Fruit fly (Drosophila melanogaster) whole organism, embryonic: Measurements from ENCODE around the gene AP-1sigma.

Experiments used
- Atf6 ChIP-seq: fragments of 200-800 bp; sonication (Bioruptor generic); IDR thresholded peaks from 2 replicates; pipeline ENCODE4 v1.3.6; 2022; ENCODE audit warnings: missing biosample characterization, missing genetic modification characterization
- B-H2 ChIP-seq: fragments of 200-800 bp; sonication (Bioruptor generic); optimal IDR thresholded peaks from 2 replicates; lab custom pipeline; 2018; ENCODE audit warnings: missing biosample characterization, mild to moderate bottlenecking, missing genetic modification characterization
- CG10321 ChIP-seq: fragments of 200-800 bp; sonication (Bioruptor generic); IDR thresholded peaks from 2 replicates; pipeline ENCODE4 v1.3.6; 2022; ENCODE audit warnings: missing biosample characterization, missing genetic modification characterization
- CG10462 ChIP-seq: fragments of 200-800 bp; sonication (Bioruptor generic); optimal IDR thresholded peaks from 2 replicates; lab custom pipeline; 2016; ENCODE audit warnings: missing biosample characterization, missing genetic modification characterization
- CG12391 ChIP-seq: fragments of 200-800 bp; sonication (Bioruptor generic); optimal IDR thresholded peaks from 3 replicates; lab custom pipeline; 2018; ENCODE audit warnings: missing biosample characterization, mild to moderate bottlenecking, missing genetic modification characterization, moderate library complexity
- CG13424 ChIP-seq: fragments of 200-800 bp; sonication (Bioruptor generic); optimal IDR thresholded peaks from 2 replicates; lab custom pipeline; 2019; ENCODE audit warnings: missing biosample characterization, mild to moderate bottlenecking, missing genetic modification characterization, moderate library complexity
- CG16813 ChIP-seq: fragments of 200-800 bp; sonication (Bioruptor generic); IDR thresholded peaks from 3 replicates; pipeline ENCODE4 v1.3.6; 2022; ENCODE audit warnings: missing biosample characterization, missing genetic modification characterization; ENCODE audit not compliant: partially characterized antibody
- CG2120 ChIP-seq: fragments of 200-800 bp; sonication (Bioruptor generic); optimal IDR thresholded peaks from 3 replicates; lab custom pipeline; 2016; ENCODE audit warnings: missing biosample characterization, missing genetic modification characterization
- CG2712 ChIP-seq: fragments of 200-800 bp; optimal IDR thresholded peaks from 3 replicates; lab custom pipeline; 2019; ENCODE audit warnings: missing biosample characterization, mild to moderate bottlenecking, missing genetic modification characterization, moderate library complexity
- CG30431 ChIP-seq: fragments of 200-800 bp; sonication (Bioruptor generic); optimal IDR thresholded peaks from 2 replicates; lab custom pipeline; 2017; ENCODE audit warnings: missing biosample characterization, missing genetic modification characterization
- CG3065 ChIP-seq: fragments of 200-800 bp; sonication (Bioruptor generic); optimal IDR thresholded peaks from 2 replicates; lab custom pipeline; 2016; ENCODE audit warnings: missing biosample characterization, missing genetic modification characterization
- CG31441 ChIP-seq: fragments of 200-800 bp; sonication (Bioruptor generic); IDR thresholded peaks from 2 replicates; pipeline ENCODE4 v1.3.6; 2022; ENCODE audit warnings: missing biosample characterization, missing genetic modification characterization
- CHES-1-like ChIP-seq: fragments of 200-800 bp; sonication (Bioruptor generic); optimal IDR thresholded peaks from 2 replicates; lab custom pipeline; 2016; ENCODE audit warnings: missing biosample characterization, missing genetic modification characterization
- D19A ChIP-seq: fragments of 200-800 bp; optimal IDR thresholded peaks from 3 replicates; lab custom pipeline; 2019; ENCODE audit warnings: missing biosample characterization, mild to moderate bottlenecking, missing genetic modification characterization, moderate library complexity
- D19B ChIP-seq: fragments of 200-800 bp; sonication (Bioruptor generic); optimal IDR thresholded peaks from 2 replicates; lab custom pipeline; 2017; ENCODE audit warnings: missing biosample characterization, mild to moderate bottlenecking, missing genetic modification characterization
- Dip3 ChIP-seq: fragments of 200-800 bp; sonication (Bioruptor generic); optimal IDR thresholded peaks from 3 replicates; lab custom pipeline; 2016; ENCODE audit warnings: missing biosample characterization, missing genetic modification characterization
- HLH54F ChIP-seq: fragments of 200-800 bp; sonication (Bioruptor generic); optimal IDR thresholded peaks from 3 replicates; lab custom pipeline; 2016; ENCODE audit warnings: missing biosample characterization, missing genetic modification characterization
- HmgD ChIP-seq: fragments of 200-800 bp; sonication (Bioruptor generic); optimal IDR thresholded peaks from 3 replicates; lab custom pipeline; 2016; ENCODE audit warnings: missing biosample characterization, missing genetic modification characterization
- HmgZ ChIP-seq: fragments of 200-800 bp; sonication (Bioruptor generic); optimal IDR thresholded peaks from 2 replicates; lab custom pipeline; 2018; ENCODE audit warnings: missing biosample characterization, mild to moderate bottlenecking, missing genetic modification characterization
- Hr51 ChIP-seq, 2 experiments: fragments of 200-800 bp; sonication (Bioruptor generic); optimal IDR thresholded peaks; 2 replicates in 1 of 2; 3 replicates in 1 of 2; lab custom pipeline; 2016 to 2018; ENCODE audit warnings: missing biosample characterization in 2 of 2, missing genetic modification characterization in 2 of 2, mild to moderate bottlenecking in 1 of 2, moderate library complexity in 1 of 2
- Mad ChIP-seq: fragments of 200-800 bp; sonication (Bioruptor generic); optimal IDR thresholded peaks from 2 replicates; lab custom pipeline; 2016; ENCODE audit warnings: missing biosample characterization, missing genetic modification characterization
- Max ChIP-seq: fragments of 200-800 bp; sonication (Bioruptor generic); optimal IDR thresholded peaks from 2 replicates; lab custom pipeline; 2016; ENCODE audit warnings: missing biosample characterization, mild to moderate bottlenecking, missing genetic modification characterization
- Nf-YC ChIP-seq: fragments of 200-800 bp; optimal IDR thresholded peaks from 3 replicates; lab custom pipeline; 2019; ENCODE audit warnings: missing biosample characterization, mild to moderate bottlenecking, missing genetic modification characterization, moderate library complexity
- PHDP ChIP-seq: fragments of 200-800 bp; sonication (Bioruptor generic); optimal IDR thresholded peaks from 3 replicates; lab custom pipeline; 2018; ENCODE audit warnings: missing biosample characterization, mild to moderate bottlenecking, missing genetic modification characterization, moderate library complexity
- Scr ChIP-seq: fragments of 200-800 bp; sonication (Bioruptor generic); IDR thresholded peaks from 2 replicates; pipeline ENCODE4 v1.3.6; 2022; ENCODE audit warnings: missing biosample characterization, missing genetic modification characterization; ENCODE audit not compliant: partially characterized antibody
- Spps ChIP-seq: fragments of 200-800 bp; sonication (Bioruptor generic); optimal IDR thresholded peaks from 2 replicates; lab custom pipeline; 2018; ENCODE audit warnings: missing biosample characterization, mild to moderate bottlenecking, missing genetic modification characterization
- Taf1 ChIP-seq: fragments of 200-800 bp; sonication (Bioruptor generic); IDR thresholded peaks from 2 replicates; pipeline ENCODE4 v1.3.6; 2022; ENCODE audit warnings: missing biosample characterization, missing genetic modification characterization
- Xbp1 ChIP-seq: fragments of 200-800 bp; sonication (Bioruptor generic); optimal IDR thresholded peaks from 3 replicates; lab custom pipeline; 2016; ENCODE audit warnings: missing biosample characterization, mild to moderate bottlenecking, missing genetic modification characterization
- YL-1 ChIP-seq: fragments of 200-800 bp; sonication (Bioruptor generic); optimal IDR thresholded peaks from 3 replicates; lab custom pipeline; 2017; ENCODE audit warnings: missing biosample characterization, mild to moderate bottlenecking, missing genetic modification characterization
- br ChIP-seq: fragments of >200 bp; optimal IDR thresholded peaks from 2 replicates; lab custom pipeline; 2017
- crc ChIP-seq: fragments of 200-800 bp; sonication (Bioruptor generic); optimal IDR thresholded peaks from 2 replicates; lab custom pipeline; 2016; ENCODE audit warnings: missing biosample characterization, missing genetic modification characterization
- dmrt11E ChIP-seq: fragments of 200-800 bp; sonication (Bioruptor generic); optimal IDR thresholded peaks from 3 replicates; lab custom pipeline; 2018; ENCODE audit warnings: missing biosample characterization, mild to moderate bottlenecking, missing genetic modification characterization, moderate library complexity
- hbn ChIP-seq: fragments of 200-800 bp; sonication (Bioruptor generic); IDR thresholded peaks from 2 replicates; pipeline ENCODE4 v1.3.6; 2022; ENCODE audit warnings: missing biosample characterization, missing genetic modification characterization; ENCODE audit not compliant: partially characterized antibody
- inv ChIP-seq: fragments of 200-800 bp; sonication (Bioruptor generic); IDR thresholded peaks from 2 replicates; pipeline ENCODE4 v1.3.6; 2022; ENCODE audit warnings: missing biosample characterization, missing genetic modification characterization; ENCODE audit not compliant: partially characterized antibody
- lbe ChIP-seq: fragments of 200-800 bp; sonication (Bioruptor generic); optimal IDR thresholded peaks from 2 replicates; lab custom pipeline; 2016; ENCODE audit warnings: missing biosample characterization, mild to moderate bottlenecking, missing genetic modification characterization
- nerfin-1 ChIP-seq: fragments of 200-800 bp; sonication (Bioruptor generic); optimal IDR thresholded peaks from 3 replicates; lab custom pipeline; 2019; ENCODE audit warnings: missing biosample characterization, mild to moderate bottlenecking, missing genetic modification characterization, moderate library complexity
- sc ChIP-seq, 3 experiments: fragments of >200 bp in 2 of 3; fragments of 200-800 bp in 1 of 3; sonication (Bioruptor generic) in 1 of 3; optimal IDR thresholded peaks; 2 replicates in 2 of 3; 3 replicates in 1 of 3; lab custom pipeline; 2017; ENCODE audit warnings: mild to moderate bottlenecking in 1 of 3, missing biosample characterization in 1 of 3, missing genetic modification characterization in 1 of 3, missing genetic modification reagents in 1 of 3
- sug ChIP-seq: fragments of 200-800 bp; optimal IDR thresholded peaks from 2 replicates; lab custom pipeline; 2019; ENCODE audit warnings: missing biosample characterization, mild to moderate bottlenecking, missing genetic modification characterization, moderate library complexity
- trem ChIP-seq: fragments of 200-800 bp; optimal IDR thresholded peaks from 3 replicates; lab custom pipeline; 2019; ENCODE audit warnings: missing biosample characterization, mild to moderate bottlenecking, missing genetic modification characterization, moderate library complexity
- zen ChIP-seq: fragments of 200-800 bp; sonication (Bioruptor generic); optimal IDR thresholded peaks from 3 replicates; lab custom pipeline; 2018; ENCODE audit warnings: missing biosample characterization, mild to moderate bottlenecking, missing genetic modification characterization, moderate library complexity

Gene AP-1sigma

DNA sequence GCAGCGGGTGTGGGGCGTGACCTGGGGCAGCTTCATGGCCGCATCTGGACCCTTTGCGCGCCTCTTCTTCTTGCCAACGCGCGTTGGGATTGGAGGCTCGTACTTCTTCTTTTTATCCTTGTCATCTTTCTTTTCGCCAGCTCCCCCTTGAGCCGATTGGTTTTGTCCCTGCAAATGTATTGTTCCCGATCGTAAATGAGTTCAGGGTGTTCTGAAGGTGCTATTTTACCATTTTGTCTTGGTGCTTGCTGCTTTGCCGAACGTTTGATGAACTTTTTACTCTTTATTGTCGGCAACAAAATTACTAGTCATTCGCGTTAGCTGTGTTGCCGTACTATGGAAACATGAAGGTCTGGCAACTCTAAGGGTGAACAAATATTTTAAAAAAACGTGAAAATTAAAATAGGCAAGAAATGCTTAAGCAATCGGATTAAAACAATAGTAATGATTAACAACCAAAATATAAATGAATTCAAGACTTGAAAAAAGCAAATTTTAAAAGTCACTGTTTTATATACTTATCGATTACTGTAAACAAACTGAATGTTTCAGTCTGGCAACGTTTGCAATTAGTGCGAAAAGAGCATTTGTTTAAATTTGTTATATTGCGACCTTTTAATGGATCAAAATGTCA lies 27.2 kb upstream of the AP-1sigma start, which contains the start of the genes Rpt2 and CG13599 (continued):
- TF ChIP-seq CG2712 (peak; percentile 46), Taf1 (no peak), Dip3 (GFP tag; lab: Kevin White, UChicago) (no peak), Xbp1 (GFP tag; lab: Kevin White, UChicago) (peak; percentile 22), Mad (GFP tag; lab: Kevin White, UChicago) (peak; percentile 14), CG31441 (peak; percentile 78), sug (tag; lab: Kevin White, UChicago) (peak; percentile 19), CHES-1-like (GFP tag; lab: Kevin White, UChicago) (peak; percentile 66), HmgD (GFP tag; lab: Kevin White, UChicago) (peak; percentile 22), B-H2 (peak; percentile 57), CG2120 (peak; percentile 44), CG13424 (tag; lab: Kevin White, UChicago) (peak; percentile 33), lbe (no peak), Max (peak; percentile 32), CG10462 (GFP tag; lab: Kevin White, UChicago) (peak; percentile 12), dmrt11E (tag; lab: Kevin White, UChicago) (peak; percentile 17), sc (optimal IDR thresholded peaks at IDR 0.05; lab: Kevin White, UChicago) (no peak), sc (GFP tag; optimal IDR thresholded peaks at IDR 0.05; lab: Kevin White, UChicago) (no peak), trem (peak; percentile 85), crc (GFP tag; lab: Kevin White, UChicago) (no peak), nerfin-1 (tag; lab: Kevin White, UChicago) (peak; percentile 5), CG30431 (GFP tag; lab: Kevin White, UChicago) (no peak), D19B (GFP tag; lab: Kevin White, UChicago) (no peak), Atf6 (GFP tag; lab: Robert Waterston, UW) (no peak), Hr51 (GFP tag; optimal IDR thresholded peaks at IDR 0.05; lab: Kevin White, UChicago) (no peak), PHDP (tag; lab: Kevin White, UChicago) (peak; percentile 15), br (lab: Kevin White, UChicago) (no peak), D19A (tag; lab: Kevin White, UChicago) (peak; percentile 20), CG12391 (tag; lab: Kevin White, UChicago) (peak; percentile 63), Spps (peak; percentile 14), CG16813 (GFP tag; lab: Robert Waterston, UW) (peak; percentile 59), YL-1 (GFP tag; lab: Kevin White, UChicago) (peak; percentile 88), zen (peak; percentile 36), HLH54F (GFP tag; lab: Kevin White, UChicago) (peak; percentile 12), hbn (GFP tag; lab: Robert Waterston, UW) (peak; percentile 50), CG10321 (GFP tag; lab: Robert Waterston, UW) (no peak), CG3065 (no peak), Scr (GFP tag; lab: Robert Waterston, UW) (peak; percentile 60), HmgZ (tag; lab: Kevin White, UChicago) (peak; percentile 69)

DNA sequence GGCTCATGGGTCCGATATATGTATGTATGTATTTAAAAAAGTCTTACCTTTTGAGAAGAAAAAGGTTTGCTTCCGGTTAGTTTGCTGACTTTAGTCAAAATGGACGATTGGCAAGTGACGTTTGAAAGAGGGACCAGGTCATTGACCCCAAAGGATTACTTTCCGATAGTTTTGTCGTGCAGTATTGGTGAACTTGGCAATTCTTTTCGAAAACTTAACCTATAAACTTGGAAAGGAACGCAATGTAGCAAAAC lies 25.1 kb upstream of the AP-1sigma start, which contains the start of gene RpS19b:
Gene RpS19b (minus strand): TSS at position 101 of the 254 bp plus-strand sequence.
- no peak for TF ChIP-seq Max
- no peak for TF ChIP-seq Nf-YC (tag; lab: Kevin White, UChicago)
- no peak for TF ChIP-seq inv (GFP tag; lab: Robert Waterston, UW)
